Worm (Caenorhabditis elegans) whole organism, L1 larva: ENCODE measurements around the gene ZK1098.3.
A peak's percentile ranks its signal among the peaks of the same experiment; 100 is the strongest.

ENCODE experiments used
- C04F5.9 ChIP-seq: sonication (generic microtip); optimal IDR thresholded peaks from 2 replicates; lab custom pipeline; 2016; ENCODE audit warnings: missing genetic modification characterization, missing compliant biosample characterization
- C16A3.4 ChIP-seq: fragments of 150-350 bp; optimal IDR thresholded peaks from 2 replicates; lab custom pipeline; 2014; ENCODE audit warnings: missing biosample characterization, missing genetic modification characterization
- aha-1 ChIP-seq: fragments of 150-350 bp; optimal IDR thresholded peaks from 2 replicates; lab custom pipeline; 2014; ENCODE audit warnings: missing biosample characterization, missing genetic modification characterization
- alr-1 ChIP-seq: fragments of 200-800 bp; sonication (Bioruptor generic); optimal IDR thresholded peaks from 2 replicates; lab custom pipeline; 2018; ENCODE audit warnings: borderline replicate concordance, mild to moderate bottlenecking, missing genetic modification characterization, missing compliant biosample characterization
- aly-2 ChIP-seq: fragments of 150-350 bp; optimal IDR thresholded peaks from 2 replicates; lab custom pipeline; 2014; ENCODE audit warnings: missing biosample characterization, missing genetic modification characterization
- ama-1 ChIP-seq: fragments of 150-350 bp; optimal IDR thresholded peaks from 2 replicates; lab custom pipeline; 2014
- ceh-63 ChIP-seq: fragments of 200-800 bp; sonication (Bioruptor generic); optimal IDR thresholded peaks from 2 replicates; lab custom pipeline; 2018; ENCODE audit warnings: mild to moderate bottlenecking, missing genetic modification characterization, missing compliant biosample characterization
- ceh-8 ChIP-seq: fragments of 200-800 bp; sonication (Bioruptor generic); optimal IDR thresholded peaks from 2 replicates; lab custom pipeline; 2018; ENCODE audit warnings: mild to moderate bottlenecking, missing genetic modification characterization, moderate library complexity, missing compliant biosample characterization
- dsc-1 ChIP-seq: sonication (generic microtip); optimal IDR thresholded peaks from 2 replicates; lab custom pipeline; 2016; ENCODE audit warnings: mild to moderate bottlenecking, missing genetic modification characterization, missing compliant biosample characterization
- egl-13 ChIP-seq: sonication (generic microtip); optimal IDR thresholded peaks from 2 replicates; lab custom pipeline; 2016; ENCODE audit warnings: missing genotype, missing genetic modification reagents, missing genetic modification characterization, missing compliant biosample characterization
- elt-2 ChIP-seq: sonication (generic microtip); optimal IDR thresholded peaks from 2 replicates; lab custom pipeline; 2016; ENCODE audit warnings: missing genetic modification characterization, mild to moderate bottlenecking, inconsistent platforms, missing compliant biosample characterization, missing genetic modification reagents
- ets-5 ChIP-seq: fragments of 200-800 bp; sonication (Bioruptor generic); IDR thresholded peaks from 2 replicates; pipeline ENCODE4 v1.3.6; 2022; ENCODE audit warnings: missing genetic modification characterization, missing compliant biosample characterization
- fkh-10 ChIP-seq: sonication (generic microtip); optimal IDR thresholded peaks from 2 replicates; lab custom pipeline; 2017; ENCODE audit warnings: missing biosample characterization, missing genetic modification reagents, missing genetic modification characterization
- fkh-4 ChIP-seq: sonication (generic microtip); optimal IDR thresholded peaks from 2 replicates; lab custom pipeline; 2016; ENCODE audit warnings: missing compliant biosample characterization, missing genetic modification characterization, borderline replicate concordance
- grh-1 ChIP-seq: fragments of 200-800 bp; sonication (Bioruptor generic); IDR thresholded peaks from 2 replicates; pipeline ENCODE4 v1.3.6; 2022; ENCODE audit warnings: missing genetic modification reagents, missing genetic modification characterization, missing compliant biosample characterization
- irx-1 ChIP-seq: sonication (generic microtip); optimal IDR thresholded peaks from 2 replicates; lab custom pipeline; 2016; ENCODE audit warnings: missing genetic modification characterization, missing compliant biosample characterization
- isw-1 ChIP-seq: fragments of 200-800 bp; sonication (Bioruptor generic); IDR thresholded peaks from 2 replicates; pipeline ENCODE4 v1.3.6; 2022; ENCODE audit warnings: missing genetic modification characterization, missing compliant biosample characterization
- lin-13 ChIP-seq: fragments of 150-350 bp; optimal IDR thresholded peaks from 2 replicates; lab custom pipeline; 2014; ENCODE audit warnings: missing biosample characterization, missing genetic modification reagents, missing genetic modification characterization
- lin-15B ChIP-seq: fragments of 150-350 bp; sonication (generic microtip); optimal IDR thresholded peaks from 3 replicates; lab custom pipeline; 2014; ENCODE audit warnings: missing biosample characterization, missing genetic modification characterization
- lin-35 ChIP-seq, 2 experiments: fragments of 150-350 bp; optimal IDR thresholded peaks; 2 replicates each; lab custom pipeline; 2014; ENCODE audit warnings: missing biosample characterization in 2 of 2, missing genetic modification characterization in 2 of 2, missing genetic modification reagents in 2 of 2
- lin-39 ChIP-seq: fragments of 150-350 bp; optimal IDR thresholded peaks from 2 replicates; lab custom pipeline; 2014; ENCODE audit warnings: missing biosample characterization, missing genetic modification reagents, missing genetic modification characterization
- lir-3 ChIP-seq: sonication (generic microtip); optimal IDR thresholded peaks from 2 replicates; lab custom pipeline; 2016; ENCODE audit warnings: mild to moderate bottlenecking, missing genetic modification characterization, moderate library complexity, missing compliant biosample characterization; ENCODE audit not compliant: poor library complexity
- mab-9 ChIP-seq: fragments of 200-800 bp; sonication (Bioruptor generic); IDR thresholded peaks from 2 replicates; pipeline ENCODE4 v1.3.6; 2022; ENCODE audit warnings: missing genetic modification reagents, missing genetic modification characterization, missing compliant biosample characterization
- mdl-1 ChIP-seq, 2 experiments: fragments of 150-350 bp; optimal IDR thresholded peaks; 2 replicates each; lab custom pipeline; 2014 to 2017; ENCODE audit warnings: missing biosample characterization in 2 of 2, missing genetic modification characterization in 2 of 2, inconsistent platforms in 1 of 2
- mef-2 ChIP-seq: fragments of 150-350 bp; optimal IDR thresholded peaks from 2 replicates; lab custom pipeline; 2014; ENCODE audit warnings: missing biosample characterization, missing genetic modification characterization
- nhr-12 ChIP-seq: sonication (generic microtip); optimal IDR thresholded peaks from 2 replicates; lab custom pipeline; 2017; ENCODE audit warnings: missing biosample characterization, missing genetic modification characterization
- nhr-19 ChIP-seq: fragments of 200-800 bp; sonication (Bioruptor generic); conservative IDR thresholded peaks from 2 replicates; pipeline ENCODE4 v1.3.6; 2022; ENCODE audit warnings: missing genetic modification characterization, missing compliant biosample characterization
- nhr-20 ChIP-seq: sonication (generic microtip); optimal IDR thresholded peaks from 2 replicates; lab custom pipeline; 2016; ENCODE audit warnings: mild to moderate bottlenecking, missing genetic modification characterization, missing compliant biosample characterization
- nhr-28 ChIP-seq: fragments of 150-350 bp; optimal IDR thresholded peaks from 2 replicates; lab custom pipeline; 2014; ENCODE audit warnings: missing biosample characterization, missing genetic modification characterization
- nhr-77 ChIP-seq: fragments of 150-350 bp; optimal IDR thresholded peaks from 2 replicates; lab custom pipeline; 2014; ENCODE audit warnings: missing biosample characterization, missing genetic modification characterization
- nhr-84 ChIP-seq: sonication (generic microtip); optimal IDR thresholded peaks from 2 replicates; lab custom pipeline; 2017; ENCODE audit warnings: missing biosample characterization, missing genetic modification characterization
- pqm-1 ChIP-seq: sonication (generic microtip); optimal IDR thresholded peaks from 3 replicates; lab custom pipeline; 2017; ENCODE audit warnings: missing biosample characterization, missing genetic modification characterization
- rnt-1 ChIP-seq: sonication (generic microtip); optimal IDR thresholded peaks from 2 replicates; lab custom pipeline; 2016; ENCODE audit warnings: mild to moderate bottlenecking, missing genetic modification characterization, moderate library complexity, missing compliant biosample characterization
- skn-1 ChIP-seq: fragments of 150-350 bp; optimal IDR thresholded peaks from 2 replicates; lab custom pipeline; 2014; ENCODE audit warnings: missing biosample characterization, missing genetic modification characterization
- snpc-4 ChIP-seq: fragments of 150-350 bp; optimal IDR thresholded peaks from 2 replicates; lab custom pipeline; 2014; ENCODE audit warnings: missing biosample characterization, missing genetic modification characterization
- snu-23 ChIP-seq: sonication (generic microtip); optimal IDR thresholded peaks from 2 replicates; lab custom pipeline; 2016; ENCODE audit warnings: missing genetic modification characterization, missing compliant biosample characterization
- sox-4 ChIP-seq: sonication (generic microtip); optimal IDR thresholded peaks from 2 replicates; lab custom pipeline; 2016; ENCODE audit warnings: missing genetic modification characterization, missing compliant biosample characterization
- sup-37 ChIP-seq: fragments of 200-800 bp; sonication (Bioruptor generic); optimal IDR thresholded peaks from 2 replicates; lab custom pipeline; 2018; ENCODE audit warnings: mild to moderate bottlenecking, missing genetic modification characterization, missing compliant biosample characterization
- unc-30 ChIP-seq: sonication (generic microtip); optimal IDR thresholded peaks from 2 replicates; lab custom pipeline; 2017; ENCODE audit warnings: missing biosample characterization, missing genetic modification characterization
- zag-1 ChIP-seq: fragments of 150-350 bp; optimal IDR thresholded peaks from 2 replicates; lab custom pipeline; 2014; ENCODE audit warnings: missing biosample characterization, missing genetic modification characterization
- ztf-11 ChIP-seq, 2 experiments: sonication (generic microtip); optimal IDR thresholded peaks; 2 replicates each; lab custom pipeline; 2016 to 2017; ENCODE audit warnings: missing genetic modification characterization in 2 of 2, missing biosample characterization in 1 of 2, missing compliant biosample characterization in 1 of 2

ZK1098.3 gene

DNA sequence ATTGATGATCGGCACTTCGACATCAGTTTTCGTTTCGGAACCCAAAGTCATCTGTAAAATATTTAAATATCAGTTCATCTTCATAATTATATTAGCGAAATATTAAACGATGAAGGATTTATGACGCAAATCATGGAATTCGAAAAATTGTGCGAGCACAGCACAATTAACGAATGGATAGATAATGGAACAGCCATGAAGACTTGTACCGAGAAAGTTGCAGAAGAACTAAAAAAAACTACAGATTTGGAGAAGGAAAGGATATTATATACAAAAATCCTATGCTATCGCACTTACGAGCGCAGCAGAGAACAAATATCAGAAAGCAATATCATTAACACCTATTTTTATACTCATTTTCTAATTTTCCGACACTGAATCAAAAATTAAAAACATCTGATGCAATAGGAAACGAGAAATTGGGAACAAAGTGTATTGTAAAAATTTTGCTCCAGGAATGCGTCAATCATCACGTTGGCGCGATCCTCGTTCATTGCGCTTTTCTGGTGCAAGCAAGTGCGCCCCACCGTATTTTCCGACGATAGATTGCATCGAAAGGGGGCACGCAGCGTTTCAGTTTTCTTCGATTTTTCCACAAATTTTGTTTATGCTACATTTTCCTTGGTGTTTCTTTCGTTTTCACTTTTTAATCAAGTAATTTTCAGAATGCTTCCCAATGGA is 17.0 kb downstream of the ZK1098.3 start, which contains the start of the genes clu-1 and prp-40 (continued):
- TF ChIP-seq zag-1 (tag; lab: Kevin White, UChicago) (no peak), lin-39 (tag; lab: Kevin White, UChicago) (peak; percentile 65), ceh-8 (peak; percentile 79), skn-1 (tag; lab: Kevin White, UChicago) (peak; percentile 78), isw-1 (peak; percentile 88), ceh-63 (GFP tag; lab: Kevin White, UChicago) (no peak), mdl-1 (tag; optimal IDR thresholded peaks at IDR 0.05; lab: Kevin White, UChicago) (peak in 1 of 2 experiments; percentile 83), rnt-1 (tag; lab: Kevin White, UChicago) (peak; percentile 95), sox-4 (tag; lab: Kevin White, UChicago) (peak; percentile 60), lin-13 (peak; percentile 89), nhr-28 (tag; lab: Kevin White, UChicago) (no peak), grh-1 (GFP tag; lab: Robert Waterston, UW) (peak; percentile 78), aly-2 (peak; percentile 83), nhr-84 (tag; lab: Kevin White, UChicago) (no peak), fkh-10 (GFP tag; lab: Kevin White, UChicago) (peak; percentile 57), alr-1 (no peak), unc-30 (no peak), nhr-77 (tag; lab: Kevin White, UChicago) (peak; percentile 81), lir-3 (tag; lab: Kevin White, UChicago) (peak; percentile 65), snu-23 (GFP tag; lab: Kevin White, UChicago) (peak; percentile 95), C16A3.4 (tag; lab: Kevin White, UChicago) (peak; percentile 94), nhr-19 (GFP tag; lab: Robert Waterston, UW) (peak; percentile 89), ama-1 (lab: Kevin White, UChicago) (no peak), elt-2 (tag; lab: Kevin White, UChicago) (peak; percentile 56), fkh-4 (tag; lab: Kevin White, UChicago) (peak; percentile 77), aha-1 (peak; percentile 40), nhr-20 (peak; percentile 93), lin-35 (GFP tag; optimal IDR thresholded peaks at IDR 0.05; lab: Kevin White, UChicago) (peak; percentile 90 to 93), lin-15B (tag; lab: Kevin White, UChicago) (peak; percentile 93), dsc-1 (tag; lab: Kevin White, UChicago) (peak; percentile 98), C04F5.9 (tag; lab: Kevin White, UChicago) (peak; percentile 70), irx-1 (peak; percentile 77), sup-37 (GFP tag; lab: Kevin White, UChicago) (peak; percentile 33)

ce11 chrIII:9516148-9516547 is 22.4 kb downstream of the ZK1098.3 start, which contains the start of gene F55H2.7:
F55H2.7 (minus strand) TSS chrIII:9516248.
- TF ChIP-seq fkh-10 (GFP tag; lab: Kevin White, UChicago) (no peak), zag-1 (tag; lab: Kevin White, UChicago) (no peak), egl-13 (tag; lab: Kevin White, UChicago) (no peak), C16A3.4 (tag; lab: Kevin White, UChicago) (no peak), sox-4 (tag; lab: Kevin White, UChicago) (no peak), mab-9 (GFP tag; lab: Robert Waterston, UW) (no peak), mef-2 (no peak), fkh-4 (tag; lab: Kevin White, UChicago) (no peak), ets-5 (GFP tag; lab: Robert Waterston, UW) (no peak), skn-1 (tag; lab: Kevin White, UChicago) (no peak), nhr-12 (tag; lab: Kevin White, UChicago) (no peak), pqm-1 (tag; lab: Kevin White, UChicago) (no peak), snpc-4 (tag; lab: Kevin White, UChicago) (no peak), unc-30 (no peak), ztf-11 (tag; optimal IDR thresholded peaks at IDR 0.05; lab: Kevin White, UChicago) (no peak), lin-35 (GFP tag; optimal IDR thresholded peaks at IDR 0.05; lab: Kevin White, UChicago) (no peak)
